Worm (Caenorhabditis elegans) whole organism, young adult: ENCODE data around the gene F57B7.2.

Experiments used
- B0261.1 ChIP-seq: sonication (generic microtip); optimal IDR thresholded peaks from 2 replicates; lab custom pipeline; 2016; ENCODE audit warnings: mild to moderate bottlenecking, missing genetic modification characterization, moderate library complexity, missing compliant biosample characterization
- F23B12.7 ChIP-seq: sonication (generic microtip); optimal IDR thresholded peaks from 2 replicates; lab custom pipeline; 2017; ENCODE audit warnings: missing genetic modification characterization, mild to moderate bottlenecking, missing compliant biosample characterization, antibody characterized with exemption, moderate library complexity; ENCODE audit not compliant: insufficient read depth
- K11D2.4 ChIP-seq: fragments of 200-800 bp; sonication (Bioruptor generic); IDR thresholded peaks from 2 replicates; pipeline ENCODE4 v1.3.6; 2022; ENCODE audit warnings: missing genetic modification reagents, missing genetic modification characterization, missing compliant biosample characterization
- aptf-3 ChIP-seq: fragments of 200-800 bp; sonication (Bioruptor generic); IDR thresholded peaks from 2 replicates; pipeline ENCODE4 v1.3.6; 2022; ENCODE audit warnings: missing genetic modification characterization, missing compliant biosample characterization
- athp-1 ChIP-seq: sonication (generic microtip); optimal IDR thresholded peaks from 2 replicates; lab custom pipeline; 2017; ENCODE audit warnings: mild to moderate bottlenecking, missing genetic modification characterization, missing compliant biosample characterization
- attf-3 ChIP-seq: fragments of 200-800 bp; sonication (Bioruptor generic); conservative IDR thresholded peaks from 2 replicates; pipeline ENCODE4 v1.3.6; 2022; ENCODE audit warnings: missing genetic modification reagents, missing genetic modification characterization, missing compliant biosample characterization
- attf-5 ChIP-seq: fragments of 200-800 bp; sonication (Bioruptor generic); optimal IDR thresholded peaks from 2 replicates; lab custom pipeline; 2018; ENCODE audit warnings: mild to moderate bottlenecking, missing genetic modification characterization, missing compliant biosample characterization
- attf-6 ChIP-seq: fragments of 200-800 bp; sonication (Bioruptor generic); IDR thresholded peaks from 2 replicates; pipeline ENCODE4 v1.3.6; 2022; ENCODE audit warnings: missing genetic modification reagents, missing genetic modification characterization, missing compliant biosample characterization
- cebp-1 ChIP-seq, 2 experiments: fragments of 200-800 bp in 1 of 2; sonication (Bioruptor generic) in 1 of 2; sonication (generic microtip) in 1 of 2; IDR thresholded peaks in 1 of 2; optimal IDR thresholded peaks in 1 of 2; 2 replicates each; pipeline versions ENCODE4 v1.3.6 to Lab custom; 2017 to 2022; ENCODE audit warnings: missing compliant biosample characterization in 2 of 2, missing genetic modification characterization in 2 of 2, mild to moderate bottlenecking in 1 of 2, missing genetic modification reagents in 1 of 2, moderate library complexity in 1 of 2
- cebp-2 ChIP-seq: fragments of 200-800 bp; sonication (Bioruptor generic); IDR thresholded peaks from 2 replicates; pipeline ENCODE4 v1.3.6; 2022; ENCODE audit warnings: missing genetic modification characterization, missing compliant biosample characterization
- ceh-79 ChIP-seq: sonication (generic microtip); optimal IDR thresholded peaks from 2 replicates; lab custom pipeline; 2017; ENCODE audit warnings: mild to moderate bottlenecking, missing genetic modification characterization, missing compliant biosample characterization
- dpff-1 ChIP-seq: sonication (generic microtip); optimal IDR thresholded peaks from 2 replicates; lab custom pipeline; 2017; ENCODE audit warnings: mild to moderate bottlenecking, missing genetic modification characterization, missing compliant biosample characterization
- dpl-1 ChIP-seq: fragments of 150-350 bp; optimal IDR thresholded peaks from 2 replicates; lab custom pipeline; 2014; ENCODE audit warnings: missing biosample characterization, missing genetic modification reagents, missing genetic modification characterization
- egrh-3 ChIP-seq: fragments of 200-800 bp; sonication (Bioruptor generic); IDR thresholded peaks from 2 replicates; pipeline ENCODE4 v1.3.6; 2022; ENCODE audit warnings: missing genetic modification reagents, missing genetic modification characterization, missing compliant biosample characterization
- ekl-4 ChIP-seq: fragments of 200-800 bp; sonication (Bioruptor generic); IDR thresholded peaks from 2 replicates; pipeline ENCODE4 v1.3.6; 2022; ENCODE audit warnings: missing genetic modification reagents, missing genetic modification characterization, missing compliant biosample characterization
- hlh-26 ChIP-seq: fragments of 200-800 bp; sonication (Bioruptor generic); conservative IDR thresholded peaks from 2 replicates; pipeline ENCODE4 v1.3.6; 2022; ENCODE audit warnings: missing genetic modification reagents, missing genetic modification characterization, missing compliant biosample characterization
- hmg-1.2 ChIP-seq: fragments of 200-800 bp; sonication (Bioruptor generic); IDR thresholded peaks from 2 replicates; pipeline ENCODE4 v1.3.6; 2022; ENCODE audit warnings: missing genetic modification reagents, missing genetic modification characterization, missing compliant biosample characterization
- hsf-1 ChIP-seq: fragments of 200-800 bp; sonication (Bioruptor generic); IDR thresholded peaks from 2 replicates; pipeline ENCODE4 v1.3.6; 2022; ENCODE audit warnings: missing genetic modification reagents, missing genetic modification characterization, missing compliant biosample characterization
- lag-1 ChIP-seq: fragments of 200-800 bp; sonication (Bioruptor generic); IDR thresholded peaks from 2 replicates; pipeline ENCODE4 v1.3.6; 2022; ENCODE audit warnings: missing genetic modification reagents, missing genetic modification characterization, missing compliant biosample characterization
- lin-35 ChIP-seq, 3 experiments: fragments of 150-350 bp in 2 of 3; sonication (generic microtip) in 1 of 3; optimal IDR thresholded peaks; 2 replicates each; lab custom pipeline; 2014 to 2018; ENCODE audit warnings: missing biosample characterization in 3 of 3, missing genetic modification characterization in 3 of 3, missing genetic modification reagents in 3 of 3
- lsy-27 ChIP-seq: sonication (generic microtip); optimal IDR thresholded peaks from 2 replicates; lab custom pipeline; 2017; ENCODE audit warnings: missing genetic modification characterization, mild to moderate bottlenecking, missing compliant biosample characterization, antibody characterized with exemption, missing genotype, borderline replicate concordance; ENCODE audit not compliant: insufficient read depth
- nfya-2 ChIP-seq: fragments of 200-800 bp; sonication (Bioruptor generic); IDR thresholded peaks from 2 replicates; pipeline ENCODE4 v1.3.6; 2022; ENCODE audit warnings: missing genetic modification reagents, missing genetic modification characterization, missing compliant biosample characterization
- nhr-90 ChIP-seq: sonication (generic microtip); optimal IDR thresholded peaks from 2 replicates; lab custom pipeline; 2016; ENCODE audit warnings: missing genotype, mild to moderate bottlenecking, missing genetic modification characterization, missing compliant biosample characterization
- rcor-1 ChIP-seq: fragments of 200-800 bp; sonication (Bioruptor generic); IDR thresholded peaks from 2 replicates; pipeline ENCODE4 v1.3.6; 2022; ENCODE audit warnings: missing genetic modification reagents, missing genetic modification characterization, missing compliant biosample characterization
- tlf-1 ChIP-seq: fragments of 200-800 bp; sonication (Bioruptor generic); optimal IDR thresholded peaks from 2 replicates; lab custom pipeline; 2018; ENCODE audit warnings: mild to moderate bottlenecking, missing genetic modification characterization, missing compliant biosample characterization
- unc-130 ChIP-seq: sonication (generic microtip); optimal IDR thresholded peaks from 2 replicates; lab custom pipeline; 2016; ENCODE audit warnings: missing genetic modification reagents, missing genetic modification characterization, missing compliant biosample characterization
- zfh-2 ChIP-seq: fragments of 200-800 bp; sonication (Bioruptor generic); conservative IDR thresholded peaks from 2 replicates; pipeline ENCODE4 v1.3.6; 2022; ENCODE audit warnings: missing genetic modification reagents, missing genetic modification characterization, missing compliant biosample characterization
- zim-3 ChIP-seq: sonication (generic microtip); optimal IDR thresholded peaks from 2 replicates; lab custom pipeline; 2017; ENCODE audit warnings: mild to moderate bottlenecking, missing genetic modification characterization, moderate library complexity, missing compliant biosample characterization
- ztf-22 ChIP-seq: fragments of 200-800 bp; sonication (Bioruptor generic); optimal IDR thresholded peaks from 2 replicates; lab custom pipeline; 2018; ENCODE audit warnings: mild to moderate bottlenecking, missing genetic modification characterization, moderate library complexity, missing compliant biosample characterization

F57B7.2 gene

ce11 chrV:11459255-11459654 lies 15.9 kb upstream of the F57B7.2 start, which contains the start of gene T11F9.1:
Gene T11F9.1 (plus strand): TSS chrV:11459555.
- no peak for TF ChIP-seq attf-6 (GFP tag; lab: Robert Waterston, UW)
- TF ChIP-seq nhr-90 (tag; lab: Kevin White, UChicago) = no peak
- no peak for TF ChIP-seq cebp-2 (GFP tag; lab: Robert Waterston, UW)
- TF ChIP-seq tlf-1 (GFP tag; lab: Kevin White, UChicago) = no peak
- no peak for TF ChIP-seq athp-1 (tag; lab: Kevin White, UChicago)
- TF ChIP-seq, all 124 proteins: peak for 0

- TF ChIP-seq dpff-1 (tag; lab: Kevin White, UChicago) (no peak), attf-5 (no peak), ztf-22 (GFP tag; lab: Kevin White, UChicago) (no peak), zim-3 (tag; lab: Kevin White, UChicago) (no peak), hsf-1 (no peak), ekl-4 (GFP tag; lab: Robert Waterston, UW) (no peak), cebp-1 (GFP tag; IDR thresholded peaks at IDR 0.05; lab: Robert Waterston, UW) (no peak), cebp-1 (tag; optimal IDR thresholded peaks at IDR 0.05; lab: Kevin White, UChicago) (no peak), hmg-1.2 (GFP tag; lab: Robert Waterston, UW) (no peak), F23B12.7 (tag; lab: Kevin White, UChicago) (no peak), ceh-79 (tag; lab: Kevin White, UChicago) (no peak), lsy-27 (tag; lab: Kevin White, UChicago) (no peak)
These were observed 11.5 kb upstream of the F57B7.2 start for ce11 chrV:11454917-11455316.

DNA sequence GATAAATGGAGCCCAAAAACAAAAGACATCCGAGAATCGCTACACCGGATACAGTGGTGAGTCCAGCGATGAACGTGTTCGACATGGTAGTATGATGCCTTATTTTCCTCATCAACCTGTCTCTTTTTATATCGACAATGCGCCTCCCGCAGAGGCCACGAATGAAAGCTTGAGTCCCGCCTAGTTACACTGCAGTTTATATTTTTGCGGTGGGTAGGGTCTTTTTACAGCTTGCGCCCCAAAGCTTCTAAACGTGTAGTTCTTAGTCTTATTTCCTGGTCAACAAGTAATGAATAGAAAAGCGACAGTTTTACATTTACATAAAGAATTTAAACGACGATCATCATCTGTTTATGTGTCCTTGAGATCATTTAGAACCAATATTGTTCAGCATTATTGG lies 6.9 kb upstream of the F57B7.2 start, which contains the start of gene col-156:
TSS of gene col-156 (minus strand) at position 101 of the 400 bp plus-strand sequence.
- TF ChIP-seq K11D2.4 (no peak), nfya-2 (no peak), lin-35 (GFP tag; optimal IDR thresholded peaks at IDR 0.05; lab: Kevin White, UChicago) (no peak), dpff-1 (tag; lab: Kevin White, UChicago) (no peak), lag-1 (GFP tag; lab: Robert Waterston, UW) (no peak), rcor-1 (GFP tag; lab: Robert Waterston, UW) (no peak), zfh-2 (GFP tag; lab: Robert Waterston, UW) (no peak), F23B12.7 (tag; lab: Kevin White, UChicago) (no peak), ekl-4 (GFP tag; lab: Robert Waterston, UW) (no peak), tlf-1 (GFP tag; lab: Kevin White, UChicago) (no peak), attf-3 (no peak), dpl-1 (GFP tag; lab: Kevin White, UChicago) (no peak)
- TF ChIP-seq, all 124 proteins: peak for 0

ce11 chrV:11449404-11449803 lies 6.0 kb upstream of the F57B7.2 start:
- TF ChIP-seq egrh-3 (GFP tag; lab: Robert Waterston, UW) (peak; percentile 81), zfh-2 (GFP tag; lab: Robert Waterston, UW) (peak; percentile 93), unc-130 (GFP tag; lab: Kevin White, UChicago) (no peak), B0261.1 (tag; lab: Kevin White, UChicago) (no peak)

DNA sequence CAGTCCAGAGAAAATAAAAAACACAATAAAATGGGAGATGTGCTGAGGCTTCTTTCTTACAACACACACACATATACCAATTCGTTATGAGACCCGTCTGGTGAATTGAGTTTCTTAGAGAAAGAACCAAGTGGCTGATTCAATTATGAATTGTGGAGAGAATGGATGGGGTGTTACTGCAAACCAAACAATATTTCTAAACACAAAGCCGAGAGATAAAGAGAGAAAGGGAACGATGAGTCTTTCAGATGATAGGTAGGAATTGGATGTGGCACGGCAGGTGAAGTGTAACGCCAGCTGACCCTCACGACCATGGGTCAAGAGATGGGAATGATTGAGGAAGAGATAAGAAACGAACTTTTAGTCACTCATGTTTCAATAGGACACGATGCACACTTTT lies 2.9 kb upstream of the F57B7.2 start, which contains the start of gene mig-17:
TSS of gene mig-17 (plus strand) at position 389 of the 400 bp plus-strand sequence.
- TF ChIP-seq hlh-26 (GFP tag; lab: Robert Waterston, UW) (no peak), aptf-3 (GFP tag; lab: Robert Waterston, UW) (no peak)
